Fruit fly (Drosophila melanogaster): Measurements from ENCODE around the gene CG8757.
A peak's percentile ranks its signal among the peaks of the same experiment; 100 is the strongest.

CG8757 gene

DNA sequence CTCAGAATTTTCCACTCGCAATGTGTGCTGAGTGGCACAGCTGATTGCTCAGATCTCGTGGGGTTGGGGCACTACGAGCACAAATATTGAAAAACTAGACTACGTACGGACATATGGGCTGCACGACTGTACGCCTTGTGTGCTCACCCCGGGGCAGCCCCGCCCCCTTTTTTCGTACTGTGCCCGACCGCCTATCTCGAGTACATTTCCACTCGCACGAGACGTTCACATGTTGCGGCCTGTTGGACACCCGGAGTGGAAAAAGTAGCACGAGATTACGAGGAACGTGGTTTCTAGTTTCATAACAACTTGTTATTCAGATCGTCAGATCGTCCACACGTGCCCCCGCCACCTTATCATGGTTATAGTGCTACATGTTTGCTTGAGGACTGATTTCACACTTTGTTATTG lies 21.3 kb upstream of the CG8757 start (continued):
- TF ChIP-seq Deaf1 (tag; optimal IDR thresholded peaks at IDR 0.05) (peak; percentile 70), pros (GFP tag; optimal IDR thresholded peaks at IDR 0.05) (peak; percentile 68), bcd (GFP tag; optimal IDR thresholded peaks at IDR 0.05) (no peak), CG7987 (GFP tag; optimal IDR thresholded peaks at IDR 0.05) (peak; percentile 93), D (optimal IDR thresholded peaks at IDR 0.05) (peak; percentile 50), D (GFP tag; optimal IDR thresholded peaks at IDR 0.05) (no peak), Hey (tag; optimal IDR thresholded peaks at IDR 0.05) (peak; percentile 13), tll (GFP tag; optimal IDR thresholded peaks at IDR 0.05) (peak in 1 of 2 experiments; percentile 37), sqz (GFP tag; optimal IDR thresholded peaks at IDR 0.05) (no peak), ERR (GFP tag; optimal IDR thresholded peaks at IDR 0.05) (peak; percentile 49), zen2 (GFP tag; IDR thresholded peaks at IDR 0.05; ENCODE audit: partially characterized antibody) (0 out of 3 replicates have a peak, but pooled peaks have one; percentile 38), CG15479 (GFP tag; optimal IDR thresholded peaks at IDR 0.05) (peak; percentile 98), CG2199 (GFP tag; IDR thresholded peaks at IDR 0.05) (0 out of 3 replicates have a peak, but pooled peaks have one; percentile 62), Dref (GFP tag; IDR thresholded peaks at IDR 0.05) (no peak), CG3281 (GFP tag; optimal IDR thresholded peaks at IDR 0.05) (no peak)

DNA sequence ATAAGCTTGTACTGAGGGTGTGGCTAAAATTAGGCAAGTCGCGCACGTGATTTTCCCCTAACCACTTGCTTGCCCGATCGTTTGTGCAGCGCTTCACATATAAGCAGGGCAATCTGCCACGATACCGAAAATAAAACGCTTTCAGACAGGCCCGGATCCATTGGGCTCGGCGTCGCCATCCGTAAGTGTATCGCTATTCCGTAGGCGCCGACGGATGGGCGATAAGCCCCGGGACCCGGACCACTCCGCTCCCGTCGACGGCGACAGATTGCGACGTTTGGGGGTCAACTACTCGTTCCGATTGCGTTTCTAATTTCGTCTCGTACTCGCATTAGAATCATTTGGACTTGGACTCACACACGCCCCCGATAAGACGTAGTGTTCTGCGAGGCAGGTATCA lies 20.4 kb upstream of the CG8757 start:
- TF ChIP-seq CG7745 (tag; optimal IDR thresholded peaks at IDR 0.05), result no peak
- no peak for TF ChIP-seq CG17186 (GFP tag; optimal IDR thresholded peaks at IDR 0.05)
- peak; percentile 83 for TF ChIP-seq Dek (tag; optimal IDR thresholded peaks at IDR 0.05)
- TF ChIP-seq cato (GFP tag; optimal IDR thresholded peaks at IDR 0.05; ENCODE audit: borderline replicate concordance), result peak; percentile 70
- TF ChIP-seq CG10209 (GFP tag; optimal IDR thresholded peaks at IDR 0.05), result peak; percentile 85
- TF ChIP-seq CG9797 (GFP tag; optimal IDR thresholded peaks at IDR 0.05), result no peak
- TF ChIP-seq dati (GFP tag; IDR thresholded peaks at IDR 0.05), result no peak
- peak; percentile 49; the same call in 1 of the 2 replicates for TF ChIP-seq Rx (GFP tag; IDR thresholded peaks at IDR 0.05)
- no peak for TF ChIP-seq CG13123 (GFP tag; optimal IDR thresholded peaks at IDR 0.05)
- TF ChIP-seq CG9437 (GFP tag; optimal IDR thresholded peaks at IDR 0.05), result peak; percentile 68
- TF ChIP-seq Vsx1 (GFP tag; optimal IDR thresholded peaks at IDR 0.05), result no peak
- TF ChIP-seq CG3726 (GFP tag; IDR thresholded peaks at IDR 0.05), result 0 out of 3 replicates have a peak, but pooled peaks have one; percentile 57
- TF ChIP-seq az2 (GFP tag; optimal IDR thresholded peaks at IDR 0.05), result peak; percentile 88
- peak; percentile 94 for TF ChIP-seq CG10366 (GFP tag; IDR thresholded peaks at IDR 0.05)
- peak; percentile 12 for TF ChIP-seq CG33557 (GFP tag; optimal IDR thresholded peaks at IDR 0.05)
- peak; percentile 62 for TF ChIP-seq Bdp1 (GFP tag; optimal IDR thresholded peaks at IDR 0.05)
- TF ChIP-seq cwo (GFP tag; optimal IDR thresholded peaks at IDR 0.05), result peak; percentile 100
- TF ChIP-seq zf30C (GFP tag; optimal IDR thresholded peaks at IDR 0.05), result no peak
- TF ChIP-seq CG6765 (GFP tag; optimal IDR thresholded peaks at IDR 0.05), result no peak
- peak; percentile 78 for TF ChIP-seq schlank (tag; optimal IDR thresholded peaks at IDR 0.05)
- TF ChIP-seq ham (GFP tag; IDR thresholded peaks at IDR 0.05), result peak; percentile 67; the same call in 1 of the 2 replicates
- peak; percentile 83 for TF ChIP-seq grau (tag; optimal IDR thresholded peaks at IDR 0.05)
- no peak for TF ChIP-seq CG6791 (GFP tag; IDR thresholded peaks at IDR 0.05; ENCODE audit: partially characterized antibody)
- TF ChIP-seq MESR4 (GFP tag; optimal IDR thresholded peaks at IDR 0.05), result peak; percentile 1
- no peak for TF ChIP-seq CG4404 (GFP tag; IDR thresholded peaks at IDR 0.05)
- TF ChIP-seq NC2α (GFP tag; optimal IDR thresholded peaks at IDR 0.05), result peak; percentile 72
- TF ChIP-seq vnd (GFP tag; IDR thresholded peaks at IDR 0.05; ENCODE audit: partially characterized antibody), result no peak
- no peak for TF ChIP-seq CG6254 (GFP tag; optimal IDR thresholded peaks at IDR 0.05)
- TF ChIP-seq Asciz (GFP tag; optimal IDR thresholded peaks at IDR 0.05), result no peak
- no peak for TF ChIP-seq CG6272 (GFP tag; IDR thresholded peaks at IDR 0.05)
- TF ChIP-seq tx (GFP tag; optimal IDR thresholded peaks at IDR 0.05), result peak; percentile 89
- peak; percentile 95 for TF ChIP-seq mam (GFP tag; optimal IDR thresholded peaks at IDR 0.05)
- peak; percentile 66 for TF ChIP-seq CG4424 (GFP tag; optimal IDR thresholded peaks at IDR 0.05)
- peak; percentile 89 for TF ChIP-seq CG7786 (GFP tag; optimal IDR thresholded peaks at IDR 0.05)
- TF ChIP-seq Taf1 (GFP tag; IDR thresholded peaks at IDR 0.05), result peak; percentile 58
